Worm (Caenorhabditis elegans) whole organism, L4/young adult: ENCODE data around the gene F56C9.6.

Experiments
- W03F9.2 ChIP-seq: fragments of 150-350 bp; optimal IDR thresholded peaks from 2 replicates; lab custom pipeline; 2014; ENCODE audit warnings: missing biosample characterization, missing genetic modification characterization
- dao-5 ChIP-seq: sonication (generic microtip); optimal IDR thresholded peaks from 2 replicates; lab custom pipeline; 2016; ENCODE audit warnings: missing genotype, missing genetic modification characterization, moderate library complexity, missing compliant biosample characterization
- him-1 ChIP-seq: sonication (generic microtip); optimal IDR thresholded peaks from 2 replicates; lab custom pipeline; 2016; ENCODE audit warnings: missing genotype, missing genetic modification reagents, missing genetic modification characterization, missing compliant biosample characterization

- no peak for TF ChIP-seq dao-5 (tag; lab: Kevin White, UChicago)
- TF ChIP-seq him-1 (tag; lab: Kevin White, UChicago), result no peak
- TF ChIP-seq W03F9.2 (tag; lab: Kevin White, UChicago), result no peak
Observed at ce11 chrIII:7285783-7286182, 24.8 kb downstream of the F56C9.6 start, which contains the start of gene pho-5.
